Worm (Caenorhabditis elegans): Measurements from ENCODE around the gene srx-136.

- TF ChIP-seq unc-62 (GFP tag; optimal IDR thresholded peaks at IDR 0.05) (no peak), mab-5 (tag; optimal IDR thresholded peaks at IDR 0.05) (no peak), nhr-2 (tag; optimal IDR thresholded peaks at IDR 0.05) (no peak), mep-1 (tag; optimal IDR thresholded peaks at IDR 0.05) (no peak), ham-2 (GFP tag; optimal IDR thresholded peaks at IDR 0.05) (no peak)
These were observed 32.3 kb downstream of the srx-136 start, which contains the start of gene spp-12 for ce11 chrV:13889516-13889915.

Measured in whole organism, mixed stage, embryonic.